Fruit fly (Drosophila melanogaster) whole organism, embryonic: Measurements from ENCODE around the gene CG18563.
A peak's percentile ranks its signal among the peaks of the same experiment; 100 is the strongest.

Source experiments
- Asciz ChIP-seq: fragments of 200-800 bp; sonication (Bioruptor generic); optimal IDR thresholded peaks from 2 replicates; lab custom pipeline; 2017; ENCODE audit warnings: missing biosample characterization, mild to moderate bottlenecking, missing genetic modification characterization, missing genetic modification reagents
- Awh ChIP-seq: fragments of 200-800 bp; sonication (Bioruptor generic); IDR thresholded peaks from 2 replicates; pipeline ENCODE4, ENCODE4 v1.3.6; 2022; ENCODE audit warnings: missing biosample characterization, missing genetic modification characterization
- BtbVII ChIP-seq: fragments of 200-800 bp; sonication (Bioruptor generic); optimal IDR thresholded peaks from 3 replicates; lab custom pipeline; 2017; ENCODE audit warnings: missing biosample characterization, mild to moderate bottlenecking, missing genetic modification characterization
- CG10274 ChIP-seq: fragments of 200-800 bp; sonication (Bioruptor generic); optimal IDR thresholded peaks from 3 replicates; lab custom pipeline; 2017; ENCODE audit warnings: missing biosample characterization, mild to moderate bottlenecking, missing genetic modification characterization
- CG10431 ChIP-seq: fragments of 200-800 bp; sonication (Bioruptor generic); optimal IDR thresholded peaks from 3 replicates; lab custom pipeline; 2018; ENCODE audit warnings: missing biosample characterization, mild to moderate bottlenecking, missing genetic modification characterization
- CG11398 ChIP-seq: fragments of 200-800 bp; sonication (Bioruptor generic); optimal IDR thresholded peaks from 2 replicates; lab custom pipeline; 2016; ENCODE audit warnings: missing biosample characterization, missing genetic modification characterization
- CG14710 ChIP-seq: fragments of 200-800 bp; sonication (Bioruptor generic); optimal IDR thresholded peaks from 3 replicates; lab custom pipeline; 2019; ENCODE audit warnings: missing biosample characterization, mild to moderate bottlenecking, missing genetic modification characterization, moderate library complexity
- CG14965 ChIP-seq: fragments of 200-800 bp; sonication (Bioruptor generic); optimal IDR thresholded peaks from 2 replicates; lab custom pipeline; 2016; ENCODE audit warnings: missing biosample characterization, missing genetic modification characterization, borderline replicate concordance
- CG15269 ChIP-seq: fragments of 200-800 bp; sonication (Bioruptor generic); optimal IDR thresholded peaks from 2 replicates; lab custom pipeline; 2018; ENCODE audit warnings: missing biosample characterization, mild to moderate bottlenecking, missing genetic modification characterization, moderate library complexity
- CG1603 ChIP-seq: fragments of 200-800 bp; sonication (Bioruptor generic); optimal IDR thresholded peaks from 2 replicates; lab custom pipeline; 2019; ENCODE audit warnings: missing biosample characterization, mild to moderate bottlenecking, missing genetic modification characterization, moderate library complexity
- CG18262 ChIP-seq: fragments of 200-800 bp; optimal IDR thresholded peaks from 3 replicates; lab custom pipeline; 2019; ENCODE audit warnings: missing biosample characterization, mild to moderate bottlenecking, missing genetic modification characterization, moderate library complexity
- CG18764 ChIP-seq: fragments of 200-800 bp; sonication (Bioruptor generic); optimal IDR thresholded peaks from 3 replicates; lab custom pipeline; 2016; ENCODE audit warnings: missing biosample characterization, missing genetic modification characterization
- CG2199 ChIP-seq: fragments of 200-800 bp; sonication (Bioruptor generic); IDR thresholded peaks from 3 replicates; pipeline ENCODE4 v1.3.6; 2022; ENCODE audit warnings: missing biosample characterization, missing genetic modification characterization
- CG42726 ChIP-seq: fragments of 200-800 bp; sonication (Bioruptor generic); IDR thresholded peaks from 2 replicates; pipeline ENCODE4 v1.3.6; 2022; ENCODE audit warnings: missing biosample characterization, missing genetic modification characterization; ENCODE audit not compliant: partially characterized antibody
- CG4282 ChIP-seq: fragments of 200-800 bp; sonication (Bioruptor generic); optimal IDR thresholded peaks from 2 replicates; lab custom pipeline; 2016; ENCODE audit warnings: missing biosample characterization, missing genetic modification characterization
- CG4360 ChIP-seq: fragments of 200-800 bp; sonication (Bioruptor generic); IDR thresholded peaks from 2 replicates; pipeline ENCODE4 v1.3.6; 2022; ENCODE audit warnings: missing biosample characterization, missing genetic modification characterization
- CG4424 ChIP-seq: fragments of 200-800 bp; sonication (Bioruptor generic); optimal IDR thresholded peaks from 3 replicates; lab custom pipeline; 2016; ENCODE audit warnings: missing biosample characterization, missing genetic modification characterization
- CG5245 ChIP-seq: fragments of 200-800 bp; sonication (Bioruptor generic); optimal IDR thresholded peaks from 3 replicates; lab custom pipeline; 2016; ENCODE audit warnings: missing biosample characterization, missing genetic modification characterization
- CG6254 ChIP-seq: fragments of 200-800 bp; sonication (Bioruptor generic); optimal IDR thresholded peaks from 3 replicates; lab custom pipeline; 2017; ENCODE audit warnings: mild to moderate bottlenecking, missing biosample characterization, missing genetic modification reagents, missing genetic modification characterization
- CG8388 ChIP-seq: fragments of 200-800 bp; sonication (Bioruptor generic); optimal IDR thresholded peaks from 2 replicates; lab custom pipeline; 2019; ENCODE audit warnings: missing biosample characterization, mild to moderate bottlenecking, missing genetic modification characterization, moderate library complexity
- D19B ChIP-seq: fragments of 200-800 bp; sonication (Bioruptor generic); optimal IDR thresholded peaks from 2 replicates; lab custom pipeline; 2017; ENCODE audit warnings: missing biosample characterization, mild to moderate bottlenecking, missing genetic modification characterization
- Dad ChIP-seq: fragments of 200-800 bp; sonication (Bioruptor generic); optimal IDR thresholded peaks from 3 replicates; lab custom pipeline; 2016; ENCODE audit warnings: missing biosample characterization, missing genetic modification characterization
- Hr78 ChIP-seq, 2 experiments: fragments of 200-800 bp in 1 of 2; fragments of >200 bp in 1 of 2; sonication (Bioruptor generic) in 1 of 2; optimal IDR thresholded peaks; 2 replicates each; lab custom pipeline; 2017 to 2019; ENCODE audit warnings: missing biosample characterization in 2 of 2, missing genetic modification characterization in 2 of 2, mild to moderate bottlenecking in 1 of 2, moderate library complexity in 1 of 2
- Med ChIP-seq: fragments of 200-800 bp; sonication (Bioruptor generic); peaks from one replicate; lab custom pipeline; 2016; ENCODE audit warnings: missing biosample characterization, missing genetic modification characterization, mild to moderate bottlenecking, inconsistent platforms, moderate library complexity
- Scr ChIP-seq: fragments of 200-800 bp; sonication (Bioruptor generic); IDR thresholded peaks from 2 replicates; pipeline ENCODE4 v1.3.6; 2022; ENCODE audit warnings: missing biosample characterization, missing genetic modification characterization; ENCODE audit not compliant: partially characterized antibody
- Xrp1 ChIP-seq: fragments of 200-800 bp; sonication (Bioruptor generic); IDR thresholded peaks from 2 replicates; pipeline ENCODE4 v1.3.6; 2022; ENCODE audit warnings: missing biosample characterization, missing genetic modification characterization
- abd-A ChIP-seq: fragments of 200-800 bp; sonication (Bioruptor generic); optimal IDR thresholded peaks from 3 replicates; lab custom pipeline; 2019; ENCODE audit warnings: missing biosample characterization, mild to moderate bottlenecking, missing genetic modification characterization, moderate library complexity
- cad ChIP-seq: fragments of >200 bp; optimal IDR thresholded peaks from 2 replicates; lab custom pipeline; 2017; ENCODE audit warnings: missing biosample characterization, missing genetic modification characterization
- cg ChIP-seq: fragments of 200-800 bp; sonication (Bioruptor generic); optimal IDR thresholded peaks from 3 replicates; lab custom pipeline; 2019; ENCODE audit warnings: missing biosample characterization, mild to moderate bottlenecking, missing genetic modification characterization, moderate library complexity
- dimm ChIP-seq: fragments of 200-800 bp; sonication (Bioruptor generic); IDR thresholded peaks from 2 replicates; pipeline ENCODE4 v1.3.6; 2022; ENCODE audit warnings: missing biosample characterization, missing genetic modification characterization
- dmrt11E ChIP-seq: fragments of 200-800 bp; sonication (Bioruptor generic); optimal IDR thresholded peaks from 3 replicates; lab custom pipeline; 2018; ENCODE audit warnings: missing biosample characterization, mild to moderate bottlenecking, missing genetic modification characterization, moderate library complexity
- emc ChIP-seq: fragments of 200-800 bp; sonication (Bioruptor generic); optimal IDR thresholded peaks from 2 replicates; lab custom pipeline; 2016; ENCODE audit warnings: missing biosample characterization, missing genetic modification characterization
- gsb-n ChIP-seq: fragments of 200-800 bp; sonication (Bioruptor generic); optimal IDR thresholded peaks from 3 replicates; lab custom pipeline; 2018; ENCODE audit warnings: missing biosample characterization, mild to moderate bottlenecking, missing genetic modification characterization
- gt ChIP-seq: fragments of 200-800 bp; sonication (Bioruptor generic); IDR thresholded peaks from 2 replicates; pipeline ENCODE4 v1.3.6; 2022; ENCODE audit warnings: missing biosample characterization, missing genetic modification characterization
- hth ChIP-seq: fragments of >200 bp; optimal IDR thresholded peaks from 2 replicates; lab custom pipeline; 2017; ENCODE audit warnings: inconsistent platforms
- kni ChIP-seq: fragments of 200-800 bp; sonication (Bioruptor generic); optimal IDR thresholded peaks from 3 replicates; lab custom pipeline; 2017; ENCODE audit warnings: mild to moderate bottlenecking, missing biosample characterization, missing genetic modification reagents, missing genetic modification characterization
- prd ChIP-seq, 3 experiments: fragments of >200 bp in 2 of 3; fragments of 200-800 bp in 1 of 3; sonication (Bioruptor generic) in 1 of 3; optimal IDR thresholded peaks in 2 of 3; IDR thresholded peaks in 1 of 3; 2 replicates in 2 of 3; 3 replicates in 1 of 3; pipeline versions ENCODE4 v1.3.6 to Lab custom; 2017 to 2022; ENCODE audit warnings: missing biosample characterization in 1 of 3, missing genetic modification characterization in 1 of 3
- pzg ChIP-seq: fragments of 200-800 bp; sonication (Bioruptor generic); optimal IDR thresholded peaks from 3 replicates; lab custom pipeline; 2018; ENCODE audit warnings: missing biosample characterization, mild to moderate bottlenecking, missing genetic modification characterization, moderate library complexity
- row ChIP-seq: fragments of 200-800 bp; sonication (Bioruptor generic); IDR thresholded peaks from 3 replicates; pipeline ENCODE4 v1.3.6; 2022; ENCODE audit warnings: missing biosample characterization, missing genetic modification characterization
- sens ChIP-seq: fragments of 200-800 bp; sonication (Bioruptor generic); peaks from one replicate; lab custom pipeline; 2016; ENCODE audit warnings: missing biosample characterization, missing genetic modification characterization
- sima ChIP-seq: fragments of 200-800 bp; sonication (Bioruptor generic); optimal IDR thresholded peaks from 2 replicates; lab custom pipeline; 2016; ENCODE audit warnings: missing biosample characterization, missing genetic modification characterization
- sna ChIP-seq: fragments of 200-800 bp; sonication (Bioruptor generic); IDR thresholded peaks from 2 replicates; pipeline ENCODE4 v1.3.6; 2022; ENCODE audit warnings: missing biosample characterization, missing genetic modification characterization; ENCODE audit not compliant: partially characterized antibody
- ssp ChIP-seq: fragments of 200-800 bp; sonication (Bioruptor generic); IDR thresholded peaks from 2 replicates; pipeline ENCODE4 v1.3.6; 2022; ENCODE audit warnings: missing biosample characterization, missing genetic modification characterization
- tna ChIP-seq: fragments of 200-800 bp; sonication (Bioruptor generic); IDR thresholded peaks from 2 replicates; pipeline ENCODE4 v1.3.6; 2022; ENCODE audit warnings: missing biosample characterization, missing genetic modification characterization; ENCODE audit not compliant: partially characterized antibody
- tup ChIP-seq: fragments of 200-800 bp; sonication (Bioruptor generic); optimal IDR thresholded peaks from 2 replicates; lab custom pipeline; 2016; ENCODE audit warnings: missing biosample characterization, mild to moderate bottlenecking, missing genetic modification characterization, moderate library complexity
- z ChIP-seq: fragments of 200-800 bp; sonication (Bioruptor generic); IDR thresholded peaks from 3 replicates; pipeline ENCODE4 v1.3.6; 2022; ENCODE audit warnings: missing biosample characterization, missing genetic modification characterization
- zen ChIP-seq: fragments of 200-800 bp; sonication (Bioruptor generic); optimal IDR thresholded peaks from 3 replicates; lab custom pipeline; 2018; ENCODE audit warnings: missing biosample characterization, mild to moderate bottlenecking, missing genetic modification characterization, moderate library complexity

Gene CG18563

DNA sequence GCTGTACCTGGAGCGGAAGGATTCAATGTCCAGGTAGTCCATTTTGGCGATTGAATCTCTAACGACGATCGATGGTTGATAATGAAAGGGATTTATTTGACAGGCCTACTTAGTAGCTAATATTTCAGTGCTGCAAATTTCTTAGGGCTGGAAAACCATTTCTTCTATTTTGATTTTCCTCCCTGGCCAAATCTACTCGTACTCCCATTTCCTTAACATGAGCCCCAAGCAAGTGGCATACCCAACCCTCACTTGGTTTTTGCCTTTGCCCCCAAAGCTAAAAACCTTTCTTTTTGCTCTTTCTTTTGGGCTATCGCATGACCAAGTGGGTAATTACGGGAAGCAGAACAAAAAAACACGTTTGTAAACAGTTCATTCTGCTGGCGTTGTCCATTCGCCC, 40.9 kb upstream of the CG18563 start, which contains the start of gene CG15142:
Gene CG15142, minus strand, starts transcription at position 101 of the 400 bp plus-strand sequence.
- no peak for TF ChIP-seq dimm (GFP tag; lab: Robert Waterston, UW)
- TF ChIP-seq Dad (GFP tag; lab: Kevin White, UChicago), result no peak
- peak; percentile 2 for TF ChIP-seq sens
- TF ChIP-seq CG18764 (GFP tag; lab: Kevin White, UChicago), result no peak
- TF ChIP-seq CG4424 (GFP tag; lab: Kevin White, UChicago), result no peak

DNA sequence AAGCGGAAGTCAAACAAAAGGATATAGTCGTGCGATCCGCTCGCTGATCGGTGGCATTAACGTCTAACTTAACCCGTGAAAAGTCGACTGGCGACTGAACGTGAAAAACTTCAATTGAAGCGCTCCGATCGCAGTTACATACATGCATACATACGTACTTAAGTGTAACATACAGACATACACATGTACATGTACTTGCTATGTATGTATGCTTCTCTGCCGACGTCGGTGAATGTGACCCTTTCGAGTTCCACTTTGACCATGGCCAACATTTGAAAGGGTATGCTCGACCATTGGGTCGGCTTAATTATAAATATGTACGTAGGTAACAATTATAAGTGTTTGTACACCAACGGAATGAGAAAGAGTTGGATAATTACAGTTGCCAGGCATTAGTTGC, 39.3 kb upstream of the CG18563 start, which contains the start of gene qua:
Gene qua, minus strand, starts transcription at position 101 of the 400 bp plus-strand sequence.
- TF ChIP-seq CG18262 (tag; lab: Kevin White, UChicago), result peak; percentile 30
- no peak for TF ChIP-seq z
- TF ChIP-seq sens, result no peak
- no peak for TF ChIP-seq tna (GFP tag; lab: Robert Waterston, UW)
- TF ChIP-seq CG14710 (tag; lab: Kevin White, UChicago), result peak; percentile 3
- peak in 1 of 2 experiments; percentile 74 for TF ChIP-seq Hr78 (GFP tag; optimal IDR thresholded peaks at IDR 0.05; lab: Kevin White, UChicago)
- no peak for TF ChIP-seq CG14965
- peak; percentile 43 for TF ChIP-seq cg (GFP tag; lab: Kevin White, UChicago)
- TF ChIP-seq hth (lab: Kevin White, UChicago), result no peak
- TF ChIP-seq CG6254 (GFP tag; lab: Kevin White, UChicago), result no peak
- no peak for TF ChIP-seq Scr (GFP tag; lab: Robert Waterston, UW)
- TF ChIP-seq sna, result no peak
- TF ChIP-seq zen (tag; lab: Kevin White, UChicago), result peak; percentile 10
- no peak for TF ChIP-seq CG42726 (GFP tag; lab: Robert Waterston, UW)
- peak; percentile 33 for TF ChIP-seq D19B (GFP tag; lab: Kevin White, UChicago)
- no peak for TF ChIP-seq ssp (GFP tag; lab: Robert Waterston, UW)
- TF ChIP-seq row (GFP tag; lab: Robert Waterston, UW), result 0 out of 3 replicates have a peak, but pooled peaks have one; percentile 20
- no peak for TF ChIP-seq tup (GFP tag; lab: Kevin White, UChicago)
- TF ChIP-seq CG5245, result no peak
- no peak for TF ChIP-seq prd (optimal IDR thresholded peaks at IDR 0.05; lab: Kevin White, UChicago)
- peak; percentile 4; the same call in 1 of the 3 replicates for TF ChIP-seq prd (GFP tag; IDR thresholded peaks at IDR 0.05; lab: Robert Waterston, UW)
- no peak for TF ChIP-seq Awh (GFP tag; lab: Robert Waterston, UW)
- TF ChIP-seq Med (GFP tag; lab: Kevin White, UChicago), result peak; percentile 16
- peak; percentile 31 for TF ChIP-seq CG10431 (GFP tag; lab: Kevin White, UChicago)
- peak; percentile 5 for TF ChIP-seq CG1603 (tag; lab: Kevin White, UChicago)
- no peak for TF ChIP-seq CG4282 (GFP tag; lab: Kevin White, UChicago)
- TF ChIP-seq, all 482 proteins: peak for 11

DNA sequence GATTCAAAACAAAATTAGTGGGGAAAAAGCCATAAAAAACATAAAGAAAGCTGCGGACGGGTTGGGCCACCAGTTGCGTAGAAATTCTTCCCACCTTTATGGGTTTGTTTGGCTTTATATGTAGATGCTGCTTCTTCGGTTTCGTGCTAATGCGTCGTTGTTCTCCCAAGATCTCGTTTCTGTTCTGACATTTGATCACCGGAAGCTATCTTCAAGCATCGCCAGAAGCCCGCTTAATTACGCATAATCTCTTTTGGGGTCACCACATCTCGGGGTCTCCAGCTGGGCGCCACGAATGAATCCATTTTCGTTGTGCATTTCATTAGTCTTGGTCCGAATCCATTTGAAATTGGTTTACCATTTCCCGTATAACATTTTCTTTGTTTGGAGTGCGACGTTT, 37.9 kb upstream of the CG18563 start:
- TF ChIP-seq sima (GFP tag; lab: Kevin White, UChicago) (no peak), Hr78 (GFP tag; optimal IDR thresholded peaks at IDR 0.05; lab: Kevin White, UChicago) (peak in 1 of 2 experiments; percentile 56), kni (GFP tag; lab: Kevin White, UChicago) (peak; percentile 50), gt (GFP tag; lab: Robert Waterston, UW) (no peak), CG4360 (GFP tag; lab: Robert Waterston, UW) (no peak), CG8388 (GFP tag; lab: Kevin White, UChicago) (no peak), gsb-n (tag; lab: Kevin White, UChicago) (peak; percentile 48), CG2199 (GFP tag; lab: Robert Waterston, UW) (0 out of 3 replicates have a peak, but pooled peaks have one; percentile 29), Asciz (GFP tag; lab: Kevin White, UChicago) (no peak), pzg (GFP tag; lab: Kevin White, UChicago) (no peak), CG15269 (tag; lab: Kevin White, UChicago) (no peak), dmrt11E (tag; lab: Kevin White, UChicago) (no peak), emc (GFP tag; lab: Kevin White, UChicago) (no peak), CG5245 (no peak), CG11398 (no peak), CG10274 (GFP tag; lab: Kevin White, UChicago) (no peak), cad (no peak), Awh (GFP tag; lab: Robert Waterston, UW) (peak; percentile 44; the same call in 1 of the 2 replicates), BtbVII (GFP tag; lab: Kevin White, UChicago) (no peak), abd-A (tag; lab: Kevin White, UChicago) (peak; percentile 82), Xrp1 (GFP tag; lab: Robert Waterston, UW) (no peak)
